Fruit fly (Drosophila melanogaster): ENCODE measurements around the gene Doc3.

DNA sequence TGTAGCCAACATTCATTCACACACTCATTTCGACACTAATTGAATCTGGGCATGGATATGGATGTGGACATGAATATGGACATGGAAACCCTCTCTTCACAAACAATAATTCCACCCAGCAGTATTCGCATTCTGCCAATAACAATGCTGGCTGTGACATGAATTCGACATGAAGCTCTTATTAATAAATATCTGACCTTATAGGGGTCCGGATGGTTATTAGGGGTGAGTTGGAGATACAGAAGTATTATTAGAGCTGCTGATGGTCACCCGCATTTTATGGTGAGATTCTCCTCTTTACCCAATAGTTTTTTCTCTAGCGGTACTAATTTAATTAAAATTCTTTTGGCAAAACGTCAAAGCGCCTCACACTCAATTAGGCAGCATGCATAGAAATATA lies 49.2 kb downstream of the Doc3 start:
- TF ChIP-seq usp (GFP tag; optimal IDR thresholded peaks at IDR 0.05): no peak
- no peak for TF ChIP-seq Jra (GFP tag; optimal IDR thresholded peaks at IDR 0.05)
